Fruit fly (Drosophila melanogaster) whole organism, prepupa: ENCODE data around the gene CG13605.

Experiments used
- Blimp-1 ChIP-seq: fragments of 200-800 bp; sonication (Bioruptor generic); optimal IDR thresholded peaks from 3 replicates; lab custom pipeline; 2017; ENCODE audit warnings: missing biosample characterization, missing genetic modification characterization, mild to moderate bottlenecking, moderate library complexity, missing genetic modification reagents
- CG11762 ChIP-seq: fragments of 200-800 bp; sonication (Bioruptor generic); optimal IDR thresholded peaks from 3 replicates; lab custom pipeline; 2016; ENCODE audit warnings: missing biosample characterization, missing genetic modification characterization; ENCODE audit not compliant: insufficient read depth
- CG31627 ChIP-seq: fragments of 200-800 bp; sonication (Bioruptor generic); optimal IDR thresholded peaks from 3 replicates; lab custom pipeline; 2016; ENCODE audit warnings: missing biosample characterization, missing genetic modification characterization
- CG32006 ChIP-seq: fragments of 200-800 bp; sonication (Bioruptor generic); optimal IDR thresholded peaks from 3 replicates; lab custom pipeline; 2017; ENCODE audit warnings: missing biosample characterization, mild to moderate bottlenecking, missing genetic modification characterization
- CG3919 ChIP-seq: fragments of 200-800 bp; sonication (Bioruptor generic); optimal IDR thresholded peaks from 3 replicates; lab custom pipeline; 2016; ENCODE audit warnings: missing biosample characterization, missing genetic modification characterization
- CG4318 ChIP-seq: fragments of 200-800 bp; sonication (Bioruptor generic); optimal IDR thresholded peaks from 3 replicates; lab custom pipeline; 2017; ENCODE audit warnings: missing biosample characterization, mild to moderate bottlenecking, missing genetic modification characterization
- CG6163 ChIP-seq: fragments of 200-800 bp; sonication (Bioruptor generic); IDR thresholded peaks from 3 replicates; pipeline ENCODE4 v1.3.6; 2022; ENCODE audit warnings: missing biosample characterization, missing genetic modification characterization
- CG6276 ChIP-seq: fragments of 200-800 bp; sonication (Bioruptor generic); optimal IDR thresholded peaks from 2 replicates; lab custom pipeline; 2017; ENCODE audit warnings: missing biosample characterization, mild to moderate bottlenecking, missing genetic modification characterization
- CG6808 ChIP-seq: fragments of 200-800 bp; sonication (Bioruptor generic); optimal IDR thresholded peaks from 3 replicates; lab custom pipeline; 2017; ENCODE audit warnings: missing biosample characterization, missing genetic modification characterization, mild to moderate bottlenecking, moderate library complexity, missing genetic modification reagents
- CG6854 ChIP-seq: fragments of 200-800 bp; sonication (Bioruptor generic); optimal IDR thresholded peaks from 2 replicates; lab custom pipeline; 2017; ENCODE audit warnings: missing biosample characterization, mild to moderate bottlenecking, missing genetic modification characterization
- CG7368 ChIP-seq: fragments of 200-800 bp; sonication (Bioruptor generic); optimal IDR thresholded peaks from 3 replicates; lab custom pipeline; 2016; ENCODE audit warnings: missing biosample characterization, missing genetic modification characterization
- CG8632 ChIP-seq: fragments of 200-800 bp; sonication (Bioruptor generic); optimal IDR thresholded peaks from 3 replicates; lab custom pipeline; 2016; ENCODE audit warnings: missing biosample characterization, missing genetic modification characterization
- Eip75B ChIP-seq: fragments of 200-800 bp; sonication (Bioruptor generic); optimal IDR thresholded peaks from 3 replicates; lab custom pipeline; 2016; ENCODE audit warnings: missing biosample characterization, missing genetic modification characterization
- Eip78C ChIP-seq: fragments of 200-800 bp; sonication (Bioruptor generic); peaks from one replicate; lab custom pipeline; 2016; ENCODE audit warnings: missing biosample characterization, missing genetic modification characterization
- Eip93F ChIP-seq: fragments of 200-800 bp; sonication (Bioruptor generic); optimal IDR thresholded peaks from 2 replicates; lab custom pipeline; 2016; ENCODE audit warnings: missing biosample characterization, mild to moderate bottlenecking, missing genetic modification characterization
- Ets21C ChIP-seq: fragments of 200-800 bp; sonication (Bioruptor generic); optimal IDR thresholded peaks from 3 replicates; lab custom pipeline; 2016; ENCODE audit warnings: missing biosample characterization, missing genetic modification characterization
- Hr4 ChIP-seq: fragments of 200-800 bp; sonication (Bioruptor generic); optimal IDR thresholded peaks from 3 replicates; lab custom pipeline; 2016; ENCODE audit warnings: missing biosample characterization, missing genetic modification characterization
- OdsH ChIP-seq: fragments of 200-800 bp; sonication (Bioruptor generic); optimal IDR thresholded peaks from 3 replicates; lab custom pipeline; 2016; ENCODE audit warnings: missing biosample characterization, missing genetic modification characterization
- Sox14 ChIP-seq: fragments of 200-800 bp; sonication (Bioruptor generic); optimal IDR thresholded peaks from 3 replicates; lab custom pipeline; 2016; ENCODE audit warnings: missing biosample characterization, missing genetic modification characterization
- Sox15 ChIP-seq: fragments of 200-800 bp; sonication (Bioruptor generic); optimal IDR thresholded peaks from 3 replicates; lab custom pipeline; 2016; ENCODE audit warnings: missing biosample characterization, missing genetic modification characterization
- achi ChIP-seq: fragments of 200-800 bp; sonication (Bioruptor generic); optimal IDR thresholded peaks from 3 replicates; lab custom pipeline; 2016; ENCODE audit warnings: missing biosample characterization, missing genetic modification characterization
- acj6 ChIP-seq: fragments of 200-800 bp; sonication (Bioruptor generic); optimal IDR thresholded peaks from 3 replicates; lab custom pipeline; 2016; ENCODE audit warnings: missing biosample characterization, missing genetic modification characterization
- dac ChIP-seq: fragments of 200-800 bp; sonication (Bioruptor generic); optimal IDR thresholded peaks from 2 replicates; lab custom pipeline; 2017; ENCODE audit warnings: missing biosample characterization, mild to moderate bottlenecking, missing genetic modification characterization
- dsx ChIP-seq: fragments of 200-800 bp; optimal IDR thresholded peaks from 3 replicates; lab custom pipeline; 2019; ENCODE audit warnings: missing biosample characterization, mild to moderate bottlenecking, missing genetic modification characterization, moderate library complexity; ENCODE audit not compliant: poor library complexity, severe bottlenecking
- esn ChIP-seq: fragments of 200-800 bp; sonication (Bioruptor generic); optimal IDR thresholded peaks from 2 replicates; lab custom pipeline; 2016; ENCODE audit warnings: missing biosample characterization, mild to moderate bottlenecking, missing genetic modification characterization, moderate library complexity
- fd59A ChIP-seq: fragments of 200-800 bp; sonication (Bioruptor generic); optimal IDR thresholded peaks from 2 replicates; lab custom pipeline; 2017; ENCODE audit warnings: missing biosample characterization, mild to moderate bottlenecking, missing genetic modification characterization, missing genetic modification reagents
- fkh ChIP-seq: fragments of 200-800 bp; sonication (Bioruptor generic); optimal IDR thresholded peaks from 3 replicates; lab custom pipeline; 2017; ENCODE audit warnings: missing biosample characterization, mild to moderate bottlenecking, missing genetic modification characterization, moderate library complexity
- lz ChIP-seq: fragments of 200-800 bp; sonication (Bioruptor generic); optimal IDR thresholded peaks from 3 replicates; lab custom pipeline; 2016; ENCODE audit warnings: missing biosample characterization, missing genetic modification characterization
- net ChIP-seq: fragments of 200-800 bp; sonication (Bioruptor generic); optimal IDR thresholded peaks from 3 replicates; lab custom pipeline; 2016; ENCODE audit warnings: missing biosample characterization, missing genetic modification characterization
- pdm3 ChIP-seq: fragments of 200-800 bp; sonication (Bioruptor generic); optimal IDR thresholded peaks from 3 replicates; lab custom pipeline; 2016; ENCODE audit warnings: missing biosample characterization, missing genetic modification characterization
- spab ChIP-seq: fragments of 200-800 bp; sonication (Bioruptor generic); optimal IDR thresholded peaks from 2 replicates; lab custom pipeline; 2017; ENCODE audit warnings: missing biosample characterization, mild to moderate bottlenecking, missing genetic modification characterization, missing genetic modification reagents
- ss ChIP-seq, 2 experiments: fragments of 200-800 bp; sonication (Bioruptor generic); optimal IDR thresholded peaks; 2 replicates in 1 of 2; 3 replicates in 1 of 2; lab custom pipeline; 2017 to 2018; ENCODE audit warnings: mild to moderate bottlenecking in 2 of 2, missing biosample characterization in 2 of 2, missing genetic modification characterization in 2 of 2, moderate library complexity in 1 of 2
- svp ChIP-seq: fragments of 200-800 bp; sonication (Bioruptor generic); peaks from one replicate; lab custom pipeline; 2016; ENCODE audit warnings: missing biosample characterization, missing genetic modification characterization
- vri ChIP-seq: fragments of 200-800 bp; sonication (Bioruptor generic); optimal IDR thresholded peaks from 3 replicates; lab custom pipeline; 2016; ENCODE audit warnings: missing biosample characterization, mild to moderate bottlenecking, missing genetic modification characterization

Gene CG13605

dm6 chr3R:24105312-24105902 lies 6.8 kb downstream of the CG13605 start, which contains the start of gene Syx1A (continued):
- TF ChIP-seq CG7368 (GFP tag; lab: Kevin White, UChicago) (no peak), pdm3 (GFP tag; lab: Kevin White, UChicago) (no peak), CG11762 (no peak), CG3919 (GFP tag; lab: Kevin White, UChicago) (peak; percentile 27), Ets21C (GFP tag; lab: Kevin White, UChicago) (no peak), net (GFP tag; lab: Kevin White, UChicago) (no peak), CG6808 (GFP tag; lab: Kevin White, UChicago) (peak; percentile 7), CG4318 (no peak)

- no peak for TF ChIP-seq CG6163 (GFP tag; lab: Robert Waterston, UW)
- no peak for TF ChIP-seq CG4318
- peak; percentile 74 for TF ChIP-seq Eip78C
- no peak for TF ChIP-seq achi (GFP tag; lab: Kevin White, UChicago)
- TF ChIP-seq dsx (GFP tag; lab: Kevin White, UChicago), result no peak
- no peak for TF ChIP-seq svp (GFP tag; lab: Kevin White, UChicago)
- no peak for TF ChIP-seq CG31627 (GFP tag; lab: Kevin White, UChicago)
- peak; percentile 28 for TF ChIP-seq CG6854 (GFP tag; lab: Kevin White, UChicago)
- TF ChIP-seq fd59A (GFP tag; lab: Kevin White, UChicago), result no peak
- TF ChIP-seq CG6276, result no peak
- peak; percentile 12 to 23 for TF ChIP-seq ss (GFP tag; optimal IDR thresholded peaks at IDR 0.05; lab: Kevin White, UChicago)
- TF ChIP-seq CG8632 (GFP tag; lab: Kevin White, UChicago), result no peak
- TF ChIP-seq dac (GFP tag; lab: Kevin White, UChicago), result no peak
- TF ChIP-seq Eip93F, result no peak
- no peak for TF ChIP-seq acj6 (GFP tag; lab: Kevin White, UChicago)
- no peak for TF ChIP-seq Sox15 (GFP tag; lab: Kevin White, UChicago)
- peak; percentile 18 for TF ChIP-seq Blimp-1
Measured at dm6 chr3R:24104471-24105311, 7.5 kb downstream of the CG13605 start.

- no peak for TF ChIP-seq Hr4 (GFP tag; lab: Kevin White, UChicago)
- TF ChIP-seq Eip75B (GFP tag; lab: Kevin White, UChicago), result no peak
- no peak for TF ChIP-seq esn (GFP tag; lab: Kevin White, UChicago)
- TF ChIP-seq pdm3 (GFP tag; lab: Kevin White, UChicago), result no peak
- no peak for TF ChIP-seq Sox14
- TF ChIP-seq CG7368 (GFP tag; lab: Kevin White, UChicago), result no peak
- TF ChIP-seq vri (GFP tag; lab: Kevin White, UChicago), result no peak
- TF ChIP-seq lz (GFP tag; lab: Kevin White, UChicago), result no peak
- no peak for TF ChIP-seq CG32006 (GFP tag; lab: Kevin White, UChicago)
- TF ChIP-seq spab, result no peak
- no peak for TF ChIP-seq CG11762
- TF ChIP-seq Blimp-1, result no peak
- TF ChIP-seq CG6854 (GFP tag; lab: Kevin White, UChicago), result no peak
- TF ChIP-seq Eip93F, result no peak
- no peak for TF ChIP-seq OdsH (GFP tag; lab: Kevin White, UChicago)
Measured at dm6 chr3R:24103708-24104107, 8.5 kb downstream of the CG13605 start.

dm6 chr3R:24102387-24102786 lies 9.8 kb downstream of the CG13605 start:
- TF ChIP-seq achi (GFP tag; lab: Kevin White, UChicago) (no peak), fkh (GFP tag; lab: Kevin White, UChicago) (peak; percentile 61)
- TF ChIP-seq, all 60 proteins: peak for 1
